Worm (Caenorhabditis elegans) whole organism, L2 larva: Measurements from ENCODE around the gene F35D11.1.

Experiments
- F13H6.1 ChIP-seq: sonication (generic microtip); optimal IDR thresholded peaks from 2 replicates; lab custom pipeline; 2016; ENCODE audit warnings: missing genetic modification characterization, missing compliant biosample characterization
- R02D3.7 ChIP-seq: fragments of 150-350 bp; optimal IDR thresholded peaks from 2 replicates; lab custom pipeline; 2014; ENCODE audit warnings: missing biosample characterization, missing genetic modification characterization
- Y55F3AM.14 ChIP-seq: fragments of 200-800 bp; sonication (Bioruptor generic); optimal IDR thresholded peaks from 2 replicates; lab custom pipeline; 2018; ENCODE audit warnings: mild to moderate bottlenecking, missing genetic modification characterization, missing compliant biosample characterization
- ZK546.5 ChIP-seq: sonication (generic microtip); optimal IDR thresholded peaks from 2 replicates; lab custom pipeline; 2017; ENCODE audit warnings: missing biosample characterization, missing genetic modification characterization
- aly-2 ChIP-seq: fragments of 150-350 bp; optimal IDR thresholded peaks from 2 replicates; lab custom pipeline; 2014; ENCODE audit warnings: missing biosample characterization, missing genetic modification characterization
- ama-1 ChIP-seq: fragments of 150-350 bp; optimal IDR thresholded peaks from 2 replicates; lab custom pipeline; 2018; ENCODE audit warnings: inconsistent platforms
- ceh-82 ChIP-seq: fragments of 150-350 bp; optimal IDR thresholded peaks from 2 replicates; lab custom pipeline; 2014; ENCODE audit warnings: missing biosample characterization, missing genetic modification characterization
- fos-1 ChIP-seq: fragments of 150-350 bp; optimal IDR thresholded peaks from 2 replicates; lab custom pipeline; 2014; ENCODE audit warnings: missing biosample characterization, missing genetic modification characterization
- gmeb-1 ChIP-seq: fragments of 150-350 bp; optimal IDR thresholded peaks from 2 replicates; lab custom pipeline; 2014; ENCODE audit warnings: missing biosample characterization, missing genetic modification characterization
- lin-13 ChIP-seq: fragments of 150-350 bp; optimal IDR thresholded peaks from 2 replicates; lab custom pipeline; 2014; ENCODE audit warnings: missing biosample characterization, missing genetic modification reagents, missing genetic modification characterization
- mbf-1 ChIP-seq: sonication (generic microtip); optimal IDR thresholded peaks from 2 replicates; lab custom pipeline; 2017; ENCODE audit warnings: missing biosample characterization, missing genetic modification characterization
- nhr-6 ChIP-seq: fragments of 150-350 bp; optimal IDR thresholded peaks from 2 replicates; lab custom pipeline; 2014; ENCODE audit warnings: missing biosample characterization, missing genetic modification characterization
- unc-39 ChIP-seq: fragments of 150-350 bp; optimal IDR thresholded peaks from 2 replicates; lab custom pipeline; 2014; ENCODE audit warnings: missing biosample characterization, missing genetic modification characterization

- TF ChIP-seq mbf-1 (tag; lab: Kevin White, UChicago): no peak
- TF ChIP-seq Y55F3AM.14: no peak
- TF ChIP-seq gmeb-1: no peak
- no peak for TF ChIP-seq ama-1 (lab: Kevin White, UChicago)
- TF ChIP-seq nhr-6: no peak
- no peak for TF ChIP-seq F13H6.1
- TF ChIP-seq fos-1: no peak
- no peak for TF ChIP-seq ZK546.5 (tag; lab: Kevin White, UChicago)
- TF ChIP-seq lin-13 (GFP tag; lab: Kevin White, UChicago): no peak
- no peak for TF ChIP-seq unc-39 (tag; lab: Kevin White, UChicago)
- no peak for TF ChIP-seq aly-2 (tag; lab: Kevin White, UChicago)
- TF ChIP-seq R02D3.7: no peak
- TF ChIP-seq ceh-82: no peak
Observed at ce11 chrII:4673242-4673641, 46.5 kb downstream of the F35D11.1 start.
